Fruit fly (Drosophila melanogaster): ENCODE results near the gene CG6126.

dm6 chr3R:16240478-16241101 is 37.7 kb upstream of the CG6126 start:
- TF ChIP-seq CG8478 (optimal IDR thresholded peaks at IDR 0.05) (no peak), CTCF (optimal IDR thresholded peaks at IDR 0.05) (no peak)

Data from S2 (cell line).